Fruit fly (Drosophila melanogaster) whole organism, embryonic: ENCODE measurements around the gene CG13376.

Source experiments
- ATbp ChIP-seq: fragments of 200-800 bp; sonication (Bioruptor generic); optimal IDR thresholded peaks from 2 replicates; lab custom pipeline; 2017; ENCODE audit warnings: missing biosample characterization, mild to moderate bottlenecking, missing genetic modification characterization, missing genetic modification reagents
- Atf6 ChIP-seq: fragments of 200-800 bp; sonication (Bioruptor generic); IDR thresholded peaks from 2 replicates; pipeline ENCODE4 v1.3.6; 2022; ENCODE audit warnings: missing biosample characterization, missing genetic modification characterization
- Bteb2 ChIP-seq: fragments of 200-800 bp; sonication (Bioruptor generic); optimal IDR thresholded peaks from 2 replicates; lab custom pipeline; 2016; ENCODE audit warnings: missing biosample characterization, missing genetic modification characterization
- CG10321 ChIP-seq: fragments of 200-800 bp; sonication (Bioruptor generic); IDR thresholded peaks from 2 replicates; pipeline ENCODE4 v1.3.6; 2022; ENCODE audit warnings: missing biosample characterization, missing genetic modification characterization
- CG12942 ChIP-seq: fragments of 200-800 bp; sonication (Bioruptor generic); optimal IDR thresholded peaks from 3 replicates; lab custom pipeline; 2016; ENCODE audit warnings: missing biosample characterization, missing genetic modification characterization
- CG13123 ChIP-seq: fragments of 200-800 bp; sonication (Bioruptor generic); optimal IDR thresholded peaks from 2 replicates; lab custom pipeline; 2016; ENCODE audit warnings: missing biosample characterization, missing genetic modification characterization
- CG14014 ChIP-seq: fragments of 200-800 bp; sonication (Bioruptor generic); IDR thresholded peaks from 2 replicates; pipeline ENCODE4 v1.3.6; 2022; ENCODE audit warnings: missing biosample characterization, missing genetic modification characterization
- CG14050 ChIP-seq: fragments of 200-800 bp; sonication (Bioruptor generic); IDR thresholded peaks from 3 replicates; pipeline ENCODE4 v1.3.6; 2022; ENCODE audit warnings: missing biosample characterization, missing genetic modification characterization
- CG1603 ChIP-seq: fragments of 200-800 bp; sonication (Bioruptor generic); optimal IDR thresholded peaks from 2 replicates; lab custom pipeline; 2019; ENCODE audit warnings: missing biosample characterization, mild to moderate bottlenecking, missing genetic modification characterization, moderate library complexity
- CG30020 ChIP-seq: fragments of 200-800 bp; optimal IDR thresholded peaks from 2 replicates; lab custom pipeline; 2019; ENCODE audit warnings: missing biosample characterization, mild to moderate bottlenecking, missing genetic modification characterization, moderate library complexity
- CG31224 ChIP-seq: fragments of 200-800 bp; sonication (Bioruptor generic); IDR thresholded peaks from 2 replicates; pipeline ENCODE4 v1.3.6; 2022; ENCODE audit warnings: missing biosample characterization, missing genetic modification characterization
- CG31365 ChIP-seq: fragments of 200-800 bp; sonication (Bioruptor generic); optimal IDR thresholded peaks from 2 replicates; lab custom pipeline; 2018; ENCODE audit warnings: missing biosample characterization, mild to moderate bottlenecking, missing genetic modification characterization
- CG32767 ChIP-seq: fragments of 200-800 bp; sonication (Bioruptor generic); IDR thresholded peaks from 2 replicates; pipeline ENCODE4 v1.3.6; 2022; ENCODE audit warnings: missing biosample characterization, missing genetic modification characterization
- CG32772 ChIP-seq: fragments of 200-800 bp; sonication (Bioruptor generic); IDR thresholded peaks from 2 replicates; pipeline ENCODE4 v1.3.6; 2022; ENCODE audit warnings: missing biosample characterization, missing genetic modification characterization
- CG3407 ChIP-seq: fragments of 200-800 bp; sonication (Bioruptor generic); optimal IDR thresholded peaks from 2 replicates; lab custom pipeline; 2018; ENCODE audit warnings: missing biosample characterization, mild to moderate bottlenecking, missing genetic modification characterization
- CG3726 ChIP-seq: fragments of 200-800 bp; sonication (Bioruptor generic); IDR thresholded peaks from 3 replicates; pipeline ENCODE4, ENCODE4 v1.3.6; 2022; ENCODE audit warnings: missing biosample characterization, missing genetic modification characterization
- CG7963 ChIP-seq: fragments of 200-800 bp; sonication (Bioruptor generic); IDR thresholded peaks from 3 replicates; pipeline ENCODE4 v1.3.6; 2022; ENCODE audit warnings: missing biosample characterization, missing genetic modification characterization; ENCODE audit not compliant: partially characterized antibody
- CHES-1-like ChIP-seq: fragments of 200-800 bp; sonication (Bioruptor generic); optimal IDR thresholded peaks from 2 replicates; lab custom pipeline; 2016; ENCODE audit warnings: missing biosample characterization, missing genetic modification characterization
- D19B ChIP-seq: fragments of 200-800 bp; sonication (Bioruptor generic); optimal IDR thresholded peaks from 2 replicates; lab custom pipeline; 2017; ENCODE audit warnings: missing biosample characterization, mild to moderate bottlenecking, missing genetic modification characterization
- Doc3 ChIP-seq: fragments of 200-800 bp; sonication (Bioruptor generic); IDR thresholded peaks from 3 replicates; pipeline ENCODE4 v1.3.6; 2022; ENCODE audit warnings: missing biosample characterization, missing genetic modification characterization; ENCODE audit not compliant: partially characterized antibody
- Eip74EF ChIP-seq, 2 experiments: fragments of 200-800 bp in 1 of 2; fragments of >200 bp in 1 of 2; sonication (Bioruptor generic) in 1 of 2; optimal IDR thresholded peaks; 2 replicates each; lab custom pipeline; 2017 to 2019; ENCODE audit warnings: missing biosample characterization in 2 of 2, missing genetic modification characterization in 2 of 2, mild to moderate bottlenecking in 1 of 2, moderate library complexity in 1 of 2
- Ets97D ChIP-seq: fragments of 200-800 bp; sonication (Bioruptor generic); optimal IDR thresholded peaks from 3 replicates; lab custom pipeline; 2016; ENCODE audit warnings: missing biosample characterization, missing genetic modification characterization
- Fer1 ChIP-seq: fragments of 200-800 bp; sonication (Bioruptor generic); optimal IDR thresholded peaks from 2 replicates; lab custom pipeline; 2017; ENCODE audit warnings: missing biosample characterization, mild to moderate bottlenecking, missing genetic modification characterization
- H15 ChIP-seq: fragments of 200-800 bp; sonication (Bioruptor generic); IDR thresholded peaks from 3 replicates; pipeline ENCODE4 v1.3.6; 2022; ENCODE audit warnings: missing biosample characterization, missing genetic modification characterization
- H2.0 ChIP-seq: fragments of 200-800 bp; sonication (Bioruptor generic); IDR thresholded peaks from 2 replicates; pipeline ENCODE4 v1.3.6; 2022; ENCODE audit warnings: missing biosample characterization, missing genetic modification characterization
- Hmx ChIP-seq: fragments of 200-800 bp; sonication (Bioruptor generic); optimal IDR thresholded peaks from 2 replicates; lab custom pipeline; 2016; ENCODE audit warnings: missing biosample characterization, missing genetic modification characterization
- Med ChIP-seq: fragments of 200-800 bp; sonication (Bioruptor generic); peaks from one replicate; lab custom pipeline; 2016; ENCODE audit warnings: missing biosample characterization, missing genetic modification characterization, mild to moderate bottlenecking, inconsistent platforms, moderate library complexity
- Mes4 ChIP-seq: fragments of 200-800 bp; sonication (Bioruptor generic); optimal IDR thresholded peaks from 2 replicates; lab custom pipeline; 2016; ENCODE audit warnings: missing biosample characterization, missing genetic modification characterization
- Mrtf ChIP-seq: fragments of 200-800 bp; sonication (Bioruptor generic); IDR thresholded peaks from 3 replicates; pipeline ENCODE4 v1.3.6; 2022; ENCODE audit warnings: missing biosample characterization, missing genetic modification characterization
- NK7.1 ChIP-seq: fragments of 200-800 bp; sonication (Bioruptor generic); optimal IDR thresholded peaks from 3 replicates; lab custom pipeline; 2016; ENCODE audit warnings: missing biosample characterization, missing genetic modification characterization
- Nf-YB ChIP-seq: fragments of 200-800 bp; sonication (Bioruptor generic); optimal IDR thresholded peaks from 3 replicates; lab custom pipeline; 2019; ENCODE audit warnings: missing biosample characterization, mild to moderate bottlenecking, missing genetic modification characterization, moderate library complexity
- TFAM ChIP-seq: fragments of 200-800 bp; sonication (Bioruptor generic); optimal IDR thresholded peaks from 2 replicates; lab custom pipeline; 2017; ENCODE audit warnings: missing biosample characterization, missing genetic modification characterization, inconsistent platforms
- Tbp ChIP-seq: fragments of >200 bp; optimal IDR thresholded peaks from 2 replicates; lab custom pipeline; 2018; ENCODE audit warnings: missing biosample characterization, missing genetic modification characterization
- amos ChIP-seq: fragments of 200-800 bp; sonication (Bioruptor generic); IDR thresholded peaks from 2 replicates; pipeline ENCODE4 v1.3.6; 2022; ENCODE audit warnings: missing biosample characterization, missing genetic modification characterization; ENCODE audit not compliant: partially characterized antibody
- ase ChIP-seq: fragments of 200-800 bp; sonication (Bioruptor generic); IDR thresholded peaks from 3 replicates; pipeline ENCODE4 v1.3.6; 2022; ENCODE audit warnings: missing biosample characterization, missing genetic modification characterization
- br ChIP-seq: fragments of >200 bp; optimal IDR thresholded peaks from 2 replicates; lab custom pipeline; 2017
- dimm ChIP-seq: fragments of 200-800 bp; sonication (Bioruptor generic); IDR thresholded peaks from 2 replicates; pipeline ENCODE4 v1.3.6; 2022; ENCODE audit warnings: missing biosample characterization, missing genetic modification characterization
- en ChIP-seq: fragments of 200-800 bp; sonication (Bioruptor generic); optimal IDR thresholded peaks from 2 replicates; lab custom pipeline; 2016; ENCODE audit warnings: missing biosample characterization, missing genetic modification characterization
- gcm ChIP-seq: fragments of 200-800 bp; sonication (Bioruptor generic); optimal IDR thresholded peaks from 2 replicates; lab custom pipeline; 2019; ENCODE audit warnings: missing biosample characterization, mild to moderate bottlenecking, missing genetic modification characterization, moderate library complexity
- gcm2 ChIP-seq: fragments of 200-800 bp; sonication (Bioruptor generic); optimal IDR thresholded peaks from 2 replicates; lab custom pipeline; 2016; ENCODE audit warnings: missing biosample characterization, missing genetic modification characterization
- grau ChIP-seq: fragments of 200-800 bp; optimal IDR thresholded peaks from 3 replicates; lab custom pipeline; 2019; ENCODE audit warnings: missing biosample characterization, mild to moderate bottlenecking, missing genetic modification characterization, moderate library complexity
- her ChIP-seq: fragments of 200-800 bp; sonication (Bioruptor generic); optimal IDR thresholded peaks from 2 replicates; lab custom pipeline; 2016; ENCODE audit warnings: missing biosample characterization, missing genetic modification characterization
- insv ChIP-seq, 2 experiments: fragments of 200-800 bp; sonication (Bioruptor generic); optimal IDR thresholded peaks; 3 replicates each; lab custom pipeline; 2016 to 2018; ENCODE audit warnings: missing biosample characterization in 2 of 2, missing genetic modification characterization in 2 of 2
- kni ChIP-seq: fragments of 200-800 bp; sonication (Bioruptor generic); optimal IDR thresholded peaks from 3 replicates; lab custom pipeline; 2017; ENCODE audit warnings: mild to moderate bottlenecking, missing biosample characterization, missing genetic modification reagents, missing genetic modification characterization
- luna ChIP-seq: fragments of 200-800 bp; sonication (Bioruptor generic); optimal IDR thresholded peaks from 2 replicates; lab custom pipeline; 2016; ENCODE audit warnings: missing biosample characterization, missing genetic modification characterization
- odd ChIP-seq: fragments of 200-800 bp; sonication (Bioruptor generic); optimal IDR thresholded peaks from 2 replicates; lab custom pipeline; 2017; ENCODE audit warnings: missing biosample characterization, mild to moderate bottlenecking, missing genetic modification characterization
- pho ChIP-seq: fragments of 200-800 bp; sonication (Bioruptor generic); optimal IDR thresholded peaks from 2 replicates; lab custom pipeline; 2016; ENCODE audit warnings: missing biosample characterization, missing genetic modification characterization
- pum ChIP-seq: fragments of 200-800 bp; sonication (Bioruptor generic); optimal IDR thresholded peaks from 2 replicates; lab custom pipeline; 2016; ENCODE audit warnings: missing biosample characterization, missing genetic modification characterization
- repo ChIP-seq: fragments of 200-800 bp; sonication (Bioruptor generic); optimal IDR thresholded peaks from 2 replicates; lab custom pipeline; 2016; ENCODE audit warnings: missing biosample characterization, missing genetic modification characterization
- ttk ChIP-seq: fragments of 200-800 bp; sonication (Bioruptor generic); IDR thresholded peaks from 2 replicates; pipeline ENCODE4 v2.1.2; 2022; ENCODE audit warnings: missing biosample characterization, missing genetic modification characterization
- unpg ChIP-seq: fragments of 200-800 bp; sonication (Bioruptor generic); optimal IDR thresholded peaks from 3 replicates; lab custom pipeline; 2018; ENCODE audit warnings: missing biosample characterization, mild to moderate bottlenecking, missing genetic modification characterization, moderate library complexity

Gene CG13376

dm6 chrX:263728-264344 is 3.0 kb downstream of the CG13376 start, which contains the start of gene CG13377 (continued):
- TF ChIP-seq gcm (GFP tag; lab: Kevin White, UChicago) (no peak), kni (no peak), insv (GFP tag; optimal IDR thresholded peaks at IDR 0.05; lab: Kevin White, UChicago) (no peak), CG3407 (no peak), dimm (GFP tag; lab: Robert Waterston, UW) (no peak), D19B (no peak), Bteb2 (GFP tag; lab: Kevin White, UChicago) (no peak), Mrtf (GFP tag; lab: Robert Waterston, UW) (no peak), pho (no peak), gcm2 (no peak), CG31224 (GFP tag; lab: Robert Waterston, UW) (peak; percentile 40; the same call in 1 of the 2 replicates), Ets97D (GFP tag; lab: Kevin White, UChicago) (no peak), Atf6 (peak; percentile 27; the same call in 1 of the 2 replicates), pum (GFP tag; lab: Kevin White, UChicago) (no peak), CG32772 (GFP tag; lab: Robert Waterston, UW) (0 out of 2 replicates have a peak, but pooled peaks have one; percentile 42), CG1603 (no peak), CG14014 (peak; percentile 63; the same call in 1 of the 2 replicates), Doc3 (GFP tag; lab: Robert Waterston, UW) (no peak), Med (GFP tag; lab: Kevin White, UChicago) (peak; percentile 83), odd (GFP tag; lab: Kevin White, UChicago) (no peak), ase (GFP tag; lab: Robert Waterston, UW) (no peak), Hmx (GFP tag; lab: Kevin White, UChicago) (no peak), Tbp (GFP tag; lab: Kevin White, UChicago) (no peak), grau (tag; lab: Kevin White, UChicago) (peak; percentile 30), H2.0 (GFP tag; lab: Robert Waterston, UW) (peak; percentile 27; the same call in 1 of the 2 replicates), Mes4 (GFP tag; lab: Kevin White, UChicago) (no peak), CG30020 (tag; lab: Kevin White, UChicago) (no peak), her (GFP tag; lab: Kevin White, UChicago) (no peak), TFAM (no peak), CG12942 (GFP tag; lab: Kevin White, UChicago) (no peak), CG31365 (tag; lab: Kevin White, UChicago) (no peak), en (GFP tag; lab: Kevin White, UChicago) (no peak), CHES-1-like (GFP tag; lab: Kevin White, UChicago) (no peak), Fer1 (GFP tag; lab: Kevin White, UChicago) (peak; percentile 10), CG3726 (GFP tag; lab: Robert Waterston, UW) (no peak), amos (GFP tag; lab: Robert Waterston, UW) (no peak; the same call in 1 of the 2 replicates), ttk (GFP tag; lab: Robert Waterston, UW) (no peak), repo (GFP tag; lab: Kevin White, UChicago) (no peak), Nf-YB (GFP tag; lab: Kevin White, UChicago) (no peak), CG10321 (GFP tag; lab: Robert Waterston, UW) (no peak), NK7.1 (GFP tag; lab: Kevin White, UChicago) (no peak), CG13123 (no peak), CG32767 (no peak), br (lab: Kevin White, UChicago) (no peak), ATbp (no peak), CG14050 (GFP tag; lab: Robert Waterston, UW) (no peak), H15 (GFP tag; lab: Robert Waterston, UW) (no peak), Eip74EF (GFP tag; optimal IDR thresholded peaks at IDR 0.05; lab: Kevin White, UChicago) (no peak), CG7963 (GFP tag; lab: Robert Waterston, UW) (no peak), unpg (peak; percentile 50), luna (GFP tag; lab: Kevin White, UChicago) (no peak)
